Fruit fly (Drosophila melanogaster) whole organism, prepupa: ENCODE measurements around the gene CG13806.
A peak's percentile ranks its signal among the peaks of the same experiment; 100 is the strongest.

Experiments
- CG10631 ChIP-seq: fragments of 200-800 bp; sonication (Bioruptor generic); optimal IDR thresholded peaks from 2 replicates; lab custom pipeline; 2016; ENCODE audit warnings: missing biosample characterization, missing genetic modification characterization
- CG10669 ChIP-seq: fragments of 200-800 bp; sonication (Bioruptor generic); optimal IDR thresholded peaks from 3 replicates; lab custom pipeline; 2018; ENCODE audit warnings: missing biosample characterization, mild to moderate bottlenecking, missing genetic modification characterization, moderate library complexity
- CG11294 ChIP-seq: fragments of 200-800 bp; sonication (Bioruptor generic); IDR thresholded peaks from 2 replicates; pipeline ENCODE4 v1.3.6; 2022; ENCODE audit warnings: missing biosample characterization, missing genetic modification characterization
- CG11762 ChIP-seq: fragments of 200-800 bp; sonication (Bioruptor generic); optimal IDR thresholded peaks from 3 replicates; lab custom pipeline; 2016; ENCODE audit warnings: missing biosample characterization, missing genetic modification characterization; ENCODE audit not compliant: insufficient read depth
- CG11902 ChIP-seq: fragments of 200-800 bp; sonication (Bioruptor generic); optimal IDR thresholded peaks from 3 replicates; lab custom pipeline; 2016; ENCODE audit warnings: missing biosample characterization, missing genetic modification characterization
- CG3032 ChIP-seq: fragments of 200-800 bp; optimal IDR thresholded peaks from 2 replicates; lab custom pipeline; 2019; ENCODE audit warnings: missing biosample characterization, mild to moderate bottlenecking, missing genetic modification characterization, moderate library complexity
- CG31627 ChIP-seq: fragments of 200-800 bp; sonication (Bioruptor generic); optimal IDR thresholded peaks from 3 replicates; lab custom pipeline; 2016; ENCODE audit warnings: missing biosample characterization, missing genetic modification characterization
- CG32006 ChIP-seq: fragments of 200-800 bp; sonication (Bioruptor generic); optimal IDR thresholded peaks from 3 replicates; lab custom pipeline; 2017; ENCODE audit warnings: missing biosample characterization, mild to moderate bottlenecking, missing genetic modification characterization
- CG3919 ChIP-seq: fragments of 200-800 bp; sonication (Bioruptor generic); optimal IDR thresholded peaks from 3 replicates; lab custom pipeline; 2016; ENCODE audit warnings: missing biosample characterization, missing genetic modification characterization
- CG6163 ChIP-seq: fragments of 200-800 bp; sonication (Bioruptor generic); IDR thresholded peaks from 3 replicates; pipeline ENCODE4 v1.3.6; 2022; ENCODE audit warnings: missing biosample characterization, missing genetic modification characterization
- CG6276 ChIP-seq: fragments of 200-800 bp; sonication (Bioruptor generic); optimal IDR thresholded peaks from 2 replicates; lab custom pipeline; 2017; ENCODE audit warnings: missing biosample characterization, mild to moderate bottlenecking, missing genetic modification characterization
- CG6792 ChIP-seq: fragments of 200-800 bp; sonication (Bioruptor generic); optimal IDR thresholded peaks from 3 replicates; lab custom pipeline; 2016; ENCODE audit warnings: missing biosample characterization, missing genetic modification characterization
- CG6808 ChIP-seq: fragments of 200-800 bp; sonication (Bioruptor generic); optimal IDR thresholded peaks from 3 replicates; lab custom pipeline; 2017; ENCODE audit warnings: missing biosample characterization, missing genetic modification characterization, mild to moderate bottlenecking, moderate library complexity, missing genetic modification reagents
- CG7368 ChIP-seq: fragments of 200-800 bp; sonication (Bioruptor generic); optimal IDR thresholded peaks from 3 replicates; lab custom pipeline; 2016; ENCODE audit warnings: missing biosample characterization, missing genetic modification characterization
- CG8319 ChIP-seq: fragments of 200-800 bp; sonication (Bioruptor generic); optimal IDR thresholded peaks from 3 replicates; lab custom pipeline; 2016; ENCODE audit warnings: missing biosample characterization, missing genetic modification characterization
- CG8632 ChIP-seq: fragments of 200-800 bp; sonication (Bioruptor generic); optimal IDR thresholded peaks from 3 replicates; lab custom pipeline; 2016; ENCODE audit warnings: missing biosample characterization, missing genetic modification characterization
- Eip75B ChIP-seq: fragments of 200-800 bp; sonication (Bioruptor generic); optimal IDR thresholded peaks from 3 replicates; lab custom pipeline; 2016; ENCODE audit warnings: missing biosample characterization, missing genetic modification characterization
- Eip78C ChIP-seq: fragments of 200-800 bp; sonication (Bioruptor generic); peaks from one replicate; lab custom pipeline; 2016; ENCODE audit warnings: missing biosample characterization, missing genetic modification characterization
- Eip93F ChIP-seq: fragments of 200-800 bp; sonication (Bioruptor generic); optimal IDR thresholded peaks from 2 replicates; lab custom pipeline; 2016; ENCODE audit warnings: missing biosample characterization, mild to moderate bottlenecking, missing genetic modification characterization
- Ets96B ChIP-seq: fragments of 200-800 bp; optimal IDR thresholded peaks from 2 replicates; lab custom pipeline; 2019; ENCODE audit warnings: missing biosample characterization, mild to moderate bottlenecking, missing genetic modification characterization, moderate library complexity
- Gug ChIP-seq: fragments of 200-800 bp; sonication (Bioruptor generic); IDR thresholded peaks from 2 replicates; pipeline ENCODE4 v1.3.6; 2022; ENCODE audit warnings: missing biosample characterization, missing genetic modification characterization
- Hr38 ChIP-seq: sonication (Bioruptor generic); optimal IDR thresholded peaks from 2 replicates; lab custom pipeline; 2016; ENCODE audit warnings: missing biosample characterization, missing genetic modification characterization
- Hr39 ChIP-seq: fragments of 200-800 bp; sonication (Bioruptor generic); optimal IDR thresholded peaks from 2 replicates; lab custom pipeline; 2016; ENCODE audit warnings: missing biosample characterization, missing genetic modification characterization
- Hr4 ChIP-seq: fragments of 200-800 bp; sonication (Bioruptor generic); optimal IDR thresholded peaks from 3 replicates; lab custom pipeline; 2016; ENCODE audit warnings: missing biosample characterization, missing genetic modification characterization
- Lpt ChIP-seq: fragments of 200-800 bp; sonication (Bioruptor generic); optimal IDR thresholded peaks from 3 replicates; lab custom pipeline; 2016; ENCODE audit warnings: missing biosample characterization, missing genetic modification characterization
- Met ChIP-seq: fragments of 200-800 bp; sonication (Bioruptor generic); optimal IDR thresholded peaks from 3 replicates; lab custom pipeline; 2016; ENCODE audit warnings: missing biosample characterization, missing genetic modification characterization
- OdsH ChIP-seq: fragments of 200-800 bp; sonication (Bioruptor generic); optimal IDR thresholded peaks from 3 replicates; lab custom pipeline; 2016; ENCODE audit warnings: missing biosample characterization, missing genetic modification characterization
- Smox ChIP-seq: fragments of 200-800 bp; sonication (Bioruptor generic); optimal IDR thresholded peaks from 3 replicates; lab custom pipeline; 2016; ENCODE audit warnings: missing biosample characterization, missing genetic modification characterization
- Sox102F ChIP-seq: fragments of 200-800 bp; sonication (Bioruptor generic); optimal IDR thresholded peaks from 2 replicates; lab custom pipeline; 2016; ENCODE audit warnings: missing biosample characterization, mild to moderate bottlenecking, missing genetic modification characterization
- Sox14 ChIP-seq: fragments of 200-800 bp; sonication (Bioruptor generic); optimal IDR thresholded peaks from 3 replicates; lab custom pipeline; 2016; ENCODE audit warnings: missing biosample characterization, missing genetic modification characterization
- Sox15 ChIP-seq: fragments of 200-800 bp; sonication (Bioruptor generic); optimal IDR thresholded peaks from 3 replicates; lab custom pipeline; 2016; ENCODE audit warnings: missing biosample characterization, missing genetic modification characterization
- achi ChIP-seq: fragments of 200-800 bp; sonication (Bioruptor generic); optimal IDR thresholded peaks from 3 replicates; lab custom pipeline; 2016; ENCODE audit warnings: missing biosample characterization, missing genetic modification characterization
- cyc ChIP-seq: fragments of 200-800 bp; sonication (Bioruptor generic); optimal IDR thresholded peaks from 3 replicates; lab custom pipeline; 2016; ENCODE audit warnings: missing biosample characterization, missing genetic modification characterization
- dac ChIP-seq: fragments of 200-800 bp; sonication (Bioruptor generic); optimal IDR thresholded peaks from 2 replicates; lab custom pipeline; 2017; ENCODE audit warnings: missing biosample characterization, mild to moderate bottlenecking, missing genetic modification characterization
- dsx ChIP-seq: fragments of 200-800 bp; optimal IDR thresholded peaks from 3 replicates; lab custom pipeline; 2019; ENCODE audit warnings: missing biosample characterization, mild to moderate bottlenecking, missing genetic modification characterization, moderate library complexity; ENCODE audit not compliant: poor library complexity, severe bottlenecking
- eg ChIP-seq: fragments of 200-800 bp; sonication (Bioruptor generic); IDR thresholded peaks from 3 replicates; pipeline ENCODE4 v1.3.6; 2022; ENCODE audit warnings: missing biosample characterization, missing genetic modification characterization
- esn ChIP-seq: fragments of 200-800 bp; sonication (Bioruptor generic); optimal IDR thresholded peaks from 2 replicates; lab custom pipeline; 2016; ENCODE audit warnings: missing biosample characterization, mild to moderate bottlenecking, missing genetic modification characterization, moderate library complexity
- fd85E ChIP-seq: fragments of 200-800 bp; sonication (Bioruptor generic); optimal IDR thresholded peaks from 3 replicates; lab custom pipeline; 2016; ENCODE audit warnings: missing biosample characterization, missing genetic modification characterization
- fkh ChIP-seq: fragments of 200-800 bp; sonication (Bioruptor generic); optimal IDR thresholded peaks from 3 replicates; lab custom pipeline; 2017; ENCODE audit warnings: missing biosample characterization, mild to moderate bottlenecking, missing genetic modification characterization, moderate library complexity
- lz ChIP-seq: fragments of 200-800 bp; sonication (Bioruptor generic); optimal IDR thresholded peaks from 3 replicates; lab custom pipeline; 2016; ENCODE audit warnings: missing biosample characterization, missing genetic modification characterization
- net ChIP-seq: fragments of 200-800 bp; sonication (Bioruptor generic); optimal IDR thresholded peaks from 3 replicates; lab custom pipeline; 2016; ENCODE audit warnings: missing biosample characterization, missing genetic modification characterization
- pdm3 ChIP-seq: fragments of 200-800 bp; sonication (Bioruptor generic); optimal IDR thresholded peaks from 3 replicates; lab custom pipeline; 2016; ENCODE audit warnings: missing biosample characterization, missing genetic modification characterization
- salr ChIP-seq, 2 experiments: fragments of 200-800 bp; sonication (Bioruptor generic); optimal IDR thresholded peaks; 3 replicates each; lab custom pipeline; 2016 to 2018; ENCODE audit warnings: missing biosample characterization in 2 of 2, missing genetic modification characterization in 2 of 2, mild to moderate bottlenecking in 1 of 2
- spab ChIP-seq: fragments of 200-800 bp; sonication (Bioruptor generic); optimal IDR thresholded peaks from 2 replicates; lab custom pipeline; 2017; ENCODE audit warnings: missing biosample characterization, mild to moderate bottlenecking, missing genetic modification characterization, missing genetic modification reagents
- ss ChIP-seq, 2 experiments: fragments of 200-800 bp; sonication (Bioruptor generic); optimal IDR thresholded peaks; 2 replicates in 1 of 2; 3 replicates in 1 of 2; lab custom pipeline; 2017 to 2018; ENCODE audit warnings: mild to moderate bottlenecking in 2 of 2, missing biosample characterization in 2 of 2, missing genetic modification characterization in 2 of 2, moderate library complexity in 1 of 2
- svp ChIP-seq: fragments of 200-800 bp; sonication (Bioruptor generic); peaks from one replicate; lab custom pipeline; 2016; ENCODE audit warnings: missing biosample characterization, missing genetic modification characterization
- topi ChIP-seq: fragments of 200-800 bp; sonication (Bioruptor generic); optimal IDR thresholded peaks from 3 replicates; lab custom pipeline; 2016; ENCODE audit warnings: missing biosample characterization, missing genetic modification characterization
- vri ChIP-seq: fragments of 200-800 bp; sonication (Bioruptor generic); optimal IDR thresholded peaks from 3 replicates; lab custom pipeline; 2016; ENCODE audit warnings: missing biosample characterization, mild to moderate bottlenecking, missing genetic modification characterization

Gene CG13806

DNA sequence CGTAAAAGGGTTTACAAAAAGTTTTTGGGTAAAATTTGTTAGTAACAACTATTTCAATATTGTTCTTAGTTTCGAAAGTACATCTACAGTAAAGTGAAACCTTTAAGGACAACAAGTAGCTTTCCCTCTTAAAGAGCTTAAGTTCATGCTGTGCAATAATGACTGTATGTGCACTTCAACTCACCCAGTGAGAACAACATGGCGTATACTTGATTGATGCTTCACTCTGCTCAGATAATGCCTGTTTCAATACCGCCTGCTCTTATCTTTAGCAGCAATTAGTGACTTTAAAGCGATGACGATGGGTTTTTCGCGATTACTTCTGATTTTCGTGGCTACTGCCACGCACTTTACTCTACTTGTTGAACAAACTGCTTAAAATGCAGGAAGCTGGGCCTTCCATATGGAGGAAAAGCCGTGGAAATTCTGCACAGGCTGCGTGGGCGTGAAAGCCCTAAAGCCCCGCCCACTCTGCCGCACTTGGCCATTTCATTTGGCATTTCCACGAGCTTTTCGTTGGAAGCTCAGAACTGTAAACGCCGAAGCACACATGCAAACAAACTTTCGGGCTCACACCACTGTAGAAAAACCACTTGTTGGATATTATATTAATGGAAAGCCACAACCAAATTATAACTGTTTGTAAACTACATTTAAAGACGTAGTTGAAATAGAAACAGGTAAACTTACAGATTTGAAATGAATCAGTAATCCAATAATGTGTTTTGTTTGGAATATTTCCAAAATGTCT, 9.6 kb upstream of the CG13806 start:
- peak; percentile 46 for TF ChIP-seq CG32006 (GFP tag; lab: Kevin White, UChicago)
- TF ChIP-seq Hr4 (GFP tag; lab: Kevin White, UChicago) = no peak
- 0 out of 3 replicates have a peak, but pooled peaks have one; percentile 6 for TF ChIP-seq CG6163 (GFP tag; lab: Robert Waterston, UW)
- TF ChIP-seq svp (GFP tag; lab: Kevin White, UChicago) = peak; percentile 80
- no peak for TF ChIP-seq CG3919 (GFP tag; lab: Kevin White, UChicago)
- TF ChIP-seq Eip78C (GFP tag; lab: Kevin White, UChicago) = peak; percentile 64

dm6 chr3L:2257412-2257862, 8.8 kb upstream of the CG13806 start, which contains the start of the genes CG1275 and Elp5:
CG1275 (minus strand) TSS chr3L:2257423.
Elp5 (plus strand) TSS chr3L:2257456.
- TF ChIP-seq net = peak; percentile 99
- peak; percentile 95 to 99 for TF ChIP-seq ss (GFP tag; optimal IDR thresholded peaks at IDR 0.05; lab: Kevin White, UChicago)
- TF ChIP-seq CG6792 (GFP tag; lab: Kevin White, UChicago) = peak; percentile 98
- peak; percentile 98 for TF ChIP-seq Smox
- peak; percentile 99 for TF ChIP-seq Met (GFP tag; lab: Kevin White, UChicago)
- TF ChIP-seq vri (GFP tag; lab: Kevin White, UChicago) = peak; percentile 97
- TF ChIP-seq pdm3 (GFP tag; lab: Kevin White, UChicago) = peak; percentile 99
- peak; percentile 98 for TF ChIP-seq Sox15 (GFP tag; lab: Kevin White, UChicago)
- peak; percentile 100 for TF ChIP-seq CG6808 (GFP tag; lab: Kevin White, UChicago)
- TF ChIP-seq CG11762 (GFP tag; lab: Kevin White, UChicago) = peak; percentile 95
- TF ChIP-seq Hr4 (GFP tag; lab: Kevin White, UChicago) = peak; percentile 99
- peak; percentile 97 for TF ChIP-seq fkh
- peak; percentile 99 for TF ChIP-seq Sox14 (GFP tag; lab: Kevin White, UChicago)
- TF ChIP-seq Eip78C (GFP tag; lab: Kevin White, UChicago) = peak; percentile 100
- TF ChIP-seq Hr39 (GFP tag; lab: Kevin White, UChicago) = peak; percentile 99
- peak; percentile 85 for TF ChIP-seq fd85E (GFP tag; lab: Kevin White, UChicago)
- TF ChIP-seq CG10631 = peak; percentile 99
- TF ChIP-seq cyc (GFP tag; lab: Kevin White, UChicago) = peak; percentile 98
- peak; percentile 99 for TF ChIP-seq CG31627 (GFP tag; lab: Kevin White, UChicago)
- TF ChIP-seq Sox102F = peak; percentile 99
- peak; percentile 99 for TF ChIP-seq CG11294
- TF ChIP-seq achi (GFP tag; lab: Kevin White, UChicago) = peak; percentile 98
- peak; percentile 96 for TF ChIP-seq CG11902 (GFP tag; lab: Kevin White, UChicago)
- TF ChIP-seq CG6163 (GFP tag; lab: Robert Waterston, UW) = peak; percentile 100
- peak; percentile 98 for TF ChIP-seq CG8632
- peak; percentile 96 for TF ChIP-seq Ets96B (tag; lab: Kevin White, UChicago)
- TF ChIP-seq CG7368 (GFP tag; lab: Kevin White, UChicago) = peak; percentile 92
- peak; percentile 99 for TF ChIP-seq Lpt (GFP tag; lab: Kevin White, UChicago)
- peak; percentile 99 for TF ChIP-seq esn (GFP tag; lab: Kevin White, UChicago)
- peak; percentile 95 for TF ChIP-seq Eip93F
- TF ChIP-seq CG6276 (GFP tag; lab: Kevin White, UChicago) = peak; percentile 95
- TF ChIP-seq lz (GFP tag; lab: Kevin White, UChicago) = peak; percentile 99
- peak; percentile 98 for TF ChIP-seq CG3919 (GFP tag; lab: Kevin White, UChicago)
- peak; percentile 98 for TF ChIP-seq topi
- peak; percentile 99 for TF ChIP-seq Gug (GFP tag; lab: Robert Waterston, UW)
- peak; percentile 98 for TF ChIP-seq CG8319 (GFP tag; lab: Kevin White, UChicago)
- peak; percentile 95 for TF ChIP-seq spab (GFP tag; lab: Kevin White, UChicago)
- TF ChIP-seq Eip75B (GFP tag; lab: Kevin White, UChicago) = peak; percentile 99
- peak; percentile 99 for TF ChIP-seq CG3032 (tag; lab: Kevin White, UChicago)
- peak; percentile 100 for TF ChIP-seq eg
- TF ChIP-seq OdsH = peak; percentile 99
- TF ChIP-seq dac = peak; percentile 98
- TF ChIP-seq Hr38 (GFP tag; lab: Kevin White, UChicago) = peak; percentile 88
- TF ChIP-seq dsx (GFP tag; lab: Kevin White, UChicago) = peak; percentile 97
- peak; percentile 97 to 98 for TF ChIP-seq salr (GFP tag; optimal IDR thresholded peaks at IDR 0.05; lab: Kevin White, UChicago)
- peak; percentile 98 for TF ChIP-seq CG10669 (GFP tag; lab: Kevin White, UChicago)
